Worm (Caenorhabditis elegans) whole organism, early embryonic: ENCODE data around the gene F21F8.5.
A peak's percentile ranks its signal among the peaks of the same experiment; 100 is the strongest.

Experiments used
- B0310.2 ChIP-seq: sonication (generic microtip); optimal IDR thresholded peaks from 2 replicates; lab custom pipeline; 2016; ENCODE audit warnings: mild to moderate bottlenecking, missing genetic modification characterization, missing compliant biosample characterization
- F13C5.2 ChIP-seq: sonication (generic microtip); optimal IDR thresholded peaks from 2 replicates; lab custom pipeline; 2017; ENCODE audit warnings: mild to moderate bottlenecking, missing genetic modification characterization, inconsistent platforms, missing compliant biosample characterization
- aly-1 ChIP-seq: sonication (generic microtip); optimal IDR thresholded peaks from 2 replicates; lab custom pipeline; 2016; ENCODE audit warnings: missing genetic modification characterization, missing compliant biosample characterization
- ama-1 ChIP-seq: fragments of 150-350 bp; optimal IDR thresholded peaks from 2 replicates; lab custom pipeline; 2014
- ceh-13 ChIP-seq: fragments of 200-800 bp; sonication (Bioruptor generic); optimal IDR thresholded peaks from 2 replicates; lab custom pipeline; 2018; ENCODE audit warnings: mild to moderate bottlenecking, missing genetic modification characterization, missing compliant biosample characterization
- ceh-36 ChIP-seq: sonication (generic microtip); optimal IDR thresholded peaks from 2 replicates; lab custom pipeline; 2016; ENCODE audit warnings: missing genetic modification characterization, inconsistent platforms, missing compliant biosample characterization
- ets-7 ChIP-seq: sonication (generic microtip); optimal IDR thresholded peaks from 2 replicates; lab custom pipeline; 2016; ENCODE audit warnings: missing genotype, missing genetic modification characterization, missing compliant biosample characterization
- flt-1 ChIP-seq: fragments of 200-800 bp; sonication (Bioruptor generic); IDR thresholded peaks from 2 replicates; pipeline ENCODE4 v1.3.6; 2022; ENCODE audit warnings: missing genetic modification characterization, missing compliant biosample characterization
- hmbx-1 ChIP-seq: sonication (generic microtip); optimal IDR thresholded peaks from 2 replicates; lab custom pipeline; 2016; ENCODE audit warnings: mild to moderate bottlenecking, missing genetic modification characterization, missing compliant biosample characterization
- hmg-4 ChIP-seq: fragments of 200-800 bp; sonication (Bioruptor generic); optimal IDR thresholded peaks from 2 replicates; lab custom pipeline; 2018; ENCODE audit warnings: mild to moderate bottlenecking, missing genetic modification characterization, missing compliant biosample characterization
- hnd-1 ChIP-seq: sonication (generic microtip); optimal IDR thresholded peaks from 2 replicates; lab custom pipeline; 2016; ENCODE audit warnings: missing genetic modification characterization, missing compliant biosample characterization
- pes-1 ChIP-seq: fragments of 200-800 bp; sonication (Bioruptor generic); IDR thresholded peaks from 2 replicates; pipeline ENCODE4 v1.3.6; 2022; ENCODE audit warnings: missing genetic modification reagents, missing genetic modification characterization, missing compliant biosample characterization
- scrt-1 ChIP-seq: fragments of 200-800 bp; sonication (Bioruptor generic); IDR thresholded peaks from 2 replicates; pipeline ENCODE4 v1.3.6; 2022; ENCODE audit warnings: missing genetic modification characterization, missing compliant biosample characterization
- sea-1 ChIP-seq: fragments of 200-800 bp; sonication (Bioruptor generic); conservative IDR thresholded peaks from 2 replicates; pipeline ENCODE4 v1.3.6; 2022; ENCODE audit warnings: missing genetic modification characterization, missing compliant biosample characterization
- tbx-11 ChIP-seq: fragments of 200-800 bp; sonication (Bioruptor generic); IDR thresholded peaks from 2 replicates; pipeline ENCODE4 v1.3.6; 2022; ENCODE audit warnings: missing genetic modification characterization, missing compliant biosample characterization
- tbx-37 ChIP-seq: fragments of 200-800 bp; sonication (Bioruptor generic); conservative IDR thresholded peaks from 2 replicates; pipeline ENCODE4 v1.3.6; 2022; ENCODE audit warnings: missing genetic modification reagents, missing genetic modification characterization, missing compliant biosample characterization
- tra-4 ChIP-seq: sonication (generic microtip); optimal IDR thresholded peaks from 2 replicates; lab custom pipeline; 2017; ENCODE audit warnings: missing genetic modification characterization, missing compliant biosample characterization

F21F8.5 gene

DNA sequence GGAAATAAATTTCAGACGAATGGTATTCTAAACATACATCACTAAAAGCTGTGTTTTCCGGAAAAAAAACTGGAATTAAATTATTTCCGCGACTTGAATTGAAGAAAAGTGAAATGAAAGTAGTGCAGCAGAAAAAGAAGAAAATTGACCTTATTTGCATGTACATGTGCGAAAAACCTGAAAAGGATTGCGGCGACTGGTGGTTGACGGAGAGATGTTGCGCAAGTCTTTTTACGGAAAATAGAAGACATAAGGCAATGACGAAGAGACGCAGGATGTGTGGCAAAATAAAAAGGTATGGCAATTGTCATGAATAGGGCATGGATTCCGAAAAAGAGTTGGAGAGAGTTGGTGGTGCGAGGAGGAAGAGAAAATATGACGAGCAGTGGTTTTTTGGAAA is 11.2 kb downstream of the F21F8.5 start:
- TF ChIP-seq tbx-37 (GFP tag; lab: Robert Waterston, UW) (no peak), pes-1 (no peak), hmg-4 (GFP tag; lab: Kevin White, UChicago) (no peak), B0310.2 (tag; lab: Kevin White, UChicago) (no peak)

DNA sequence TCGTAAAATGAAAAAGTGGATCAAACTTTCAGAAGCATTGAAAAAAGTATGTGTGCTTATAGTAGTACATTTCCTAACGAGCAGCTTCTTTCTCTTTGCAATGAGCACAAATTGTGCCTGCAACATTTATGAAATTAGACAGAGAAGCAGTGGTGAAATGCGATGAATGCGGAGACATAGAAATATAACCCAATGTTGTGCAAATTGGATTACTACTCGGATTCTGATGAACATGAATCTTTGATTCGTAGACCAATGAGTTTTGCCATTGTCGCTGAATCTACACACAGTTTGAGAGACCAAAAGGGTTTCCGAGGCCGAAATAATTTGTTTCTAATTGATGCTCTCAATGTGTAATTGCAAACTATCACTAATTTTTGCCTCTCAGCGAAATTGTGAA is 12.2 kb downstream of the F21F8.5 start:
- TF ChIP-seq hmbx-1 (tag; lab: Kevin White, UChicago) = no peak
- no peak for TF ChIP-seq ceh-13 (GFP tag; lab: Kevin White, UChicago)
- TF ChIP-seq ama-1 (lab: Kevin White, UChicago) = no peak
- TF ChIP-seq tbx-37 (GFP tag; lab: Robert Waterston, UW) = no peak
- TF ChIP-seq hmg-4 (GFP tag; lab: Kevin White, UChicago) = no peak
- TF ChIP-seq scrt-1 (GFP tag; lab: Robert Waterston, UW) = no peak
- TF ChIP-seq B0310.2 (tag; lab: Kevin White, UChicago) = no peak
- no peak for TF ChIP-seq pes-1
- no peak for TF ChIP-seq flt-1 (GFP tag; lab: Robert Waterston, UW)
- no peak for TF ChIP-seq tra-4 (tag; lab: Kevin White, UChicago)
- TF ChIP-seq ets-7 (tag; lab: Kevin White, UChicago) = no peak
- no peak for TF ChIP-seq tbx-11
- TF ChIP-seq ceh-36 (tag; lab: Kevin White, UChicago) = no peak
- no peak for TF ChIP-seq hnd-1
- no peak for TF ChIP-seq F13C5.2 (tag; lab: Kevin White, UChicago)
- TF ChIP-seq sea-1 (GFP tag; lab: Robert Waterston, UW) = no peak
- TF ChIP-seq aly-1 (tag; lab: Kevin White, UChicago) = no peak

DNA sequence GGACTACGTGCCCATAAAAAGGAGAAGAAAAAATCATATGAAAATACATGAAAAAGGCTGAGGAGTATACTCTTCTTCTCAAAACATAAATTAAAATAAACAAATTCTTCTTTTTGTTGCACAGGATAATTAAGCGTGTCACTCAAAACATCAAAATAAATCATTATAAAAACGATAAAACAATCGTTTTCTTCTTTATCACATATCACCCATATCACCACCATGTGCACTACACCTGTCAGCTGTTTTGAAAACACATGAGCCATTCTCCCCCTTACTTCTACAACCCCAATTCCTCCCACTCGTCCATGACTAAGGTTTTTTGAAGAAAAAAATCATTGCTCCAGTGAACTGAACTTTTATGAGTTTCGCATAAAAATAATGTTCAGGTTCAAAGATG is 13.6 kb downstream of the F21F8.5 start:
- TF ChIP-seq tra-4 (tag; lab: Kevin White, UChicago) (no peak), tbx-37 (GFP tag; lab: Robert Waterston, UW) (no peak), scrt-1 (GFP tag; lab: Robert Waterston, UW) (no peak), aly-1 (tag; lab: Kevin White, UChicago) (no peak), F13C5.2 (tag; lab: Kevin White, UChicago) (no peak), ama-1 (lab: Kevin White, UChicago) (no peak), hmbx-1 (tag; lab: Kevin White, UChicago) (no peak), B0310.2 (tag; lab: Kevin White, UChicago) (no peak), pes-1 (no peak), tbx-11 (no peak), sea-1 (GFP tag; lab: Robert Waterston, UW) (no peak), ets-7 (tag; lab: Kevin White, UChicago) (no peak), hmg-4 (GFP tag; lab: Kevin White, UChicago) (no peak)

DNA sequence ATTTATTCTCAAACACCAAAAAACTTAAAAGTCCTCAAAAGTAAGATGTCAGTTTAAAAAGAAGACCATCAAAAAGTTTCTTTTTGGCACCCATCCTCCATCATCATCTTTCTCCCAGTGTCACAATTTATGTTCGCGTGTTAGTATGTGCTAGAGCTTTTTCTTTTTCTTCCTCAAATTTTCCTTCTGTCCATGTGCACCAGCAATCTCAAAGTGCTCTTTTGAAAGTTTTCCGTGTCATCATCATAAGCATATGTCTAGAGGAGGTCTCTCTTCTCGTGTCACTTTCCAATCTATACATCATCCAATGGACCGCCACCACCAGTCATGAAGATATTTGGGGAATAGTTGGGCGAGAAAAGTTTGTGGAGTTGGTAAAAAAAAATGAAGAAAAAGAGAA is 15.1 kb downstream of the F21F8.5 start:
- TF ChIP-seq ama-1 (lab: Kevin White, UChicago) (no peak), hmbx-1 (tag; lab: Kevin White, UChicago) (no peak), ceh-36 (tag; lab: Kevin White, UChicago) (no peak), B0310.2 (tag; lab: Kevin White, UChicago) (no peak), hnd-1 (no peak), sea-1 (GFP tag; lab: Robert Waterston, UW) (no peak), aly-1 (tag; lab: Kevin White, UChicago) (no peak), ets-7 (tag; lab: Kevin White, UChicago) (no peak), hmg-4 (GFP tag; lab: Kevin White, UChicago) (no peak), pes-1 (no peak), tbx-11 (no peak), scrt-1 (GFP tag; lab: Robert Waterston, UW) (no peak)

DNA sequence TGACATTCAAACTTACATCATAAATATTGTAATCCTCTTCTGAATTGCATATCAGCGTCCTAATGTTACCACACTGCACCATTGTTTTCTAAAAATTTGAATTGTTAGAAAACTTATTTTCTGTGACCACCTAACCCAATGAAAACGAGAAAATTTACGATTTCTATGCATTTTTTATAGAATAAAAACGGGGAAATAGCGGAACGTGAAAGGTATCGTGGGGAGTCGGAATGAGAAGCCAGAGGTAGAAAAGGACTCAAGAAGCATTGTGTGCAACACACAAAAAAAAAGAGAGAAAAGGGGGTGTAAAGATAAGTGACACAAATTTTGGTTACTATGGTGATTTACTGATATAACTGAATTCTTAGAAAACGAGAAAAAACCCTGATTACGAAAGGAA is 15.9 kb downstream of the F21F8.5 start, which contains the start of gene C16D9.6:
TSS of gene C16D9.6 (minus strand) at position 101 of the 400 bp plus-strand sequence.
- TF ChIP-seq B0310.2 (tag; lab: Kevin White, UChicago) = no peak
- TF ChIP-seq F13C5.2 (tag; lab: Kevin White, UChicago) = no peak
- no peak for TF ChIP-seq tra-4 (tag; lab: Kevin White, UChicago)
- TF ChIP-seq aly-1 (tag; lab: Kevin White, UChicago) = no peak
- no peak for TF ChIP-seq flt-1 (GFP tag; lab: Robert Waterston, UW)
- TF ChIP-seq ets-7 (tag; lab: Kevin White, UChicago) = no peak
- no peak for TF ChIP-seq hnd-1
- no peak for TF ChIP-seq hmbx-1 (tag; lab: Kevin White, UChicago)
- TF ChIP-seq ama-1 (lab: Kevin White, UChicago) = no peak
- no peak for TF ChIP-seq sea-1 (GFP tag; lab: Robert Waterston, UW)
- TF ChIP-seq tbx-11 = no peak
- TF ChIP-seq tbx-37 (GFP tag; lab: Robert Waterston, UW) = no peak
- TF ChIP-seq pes-1 = no peak

DNA sequence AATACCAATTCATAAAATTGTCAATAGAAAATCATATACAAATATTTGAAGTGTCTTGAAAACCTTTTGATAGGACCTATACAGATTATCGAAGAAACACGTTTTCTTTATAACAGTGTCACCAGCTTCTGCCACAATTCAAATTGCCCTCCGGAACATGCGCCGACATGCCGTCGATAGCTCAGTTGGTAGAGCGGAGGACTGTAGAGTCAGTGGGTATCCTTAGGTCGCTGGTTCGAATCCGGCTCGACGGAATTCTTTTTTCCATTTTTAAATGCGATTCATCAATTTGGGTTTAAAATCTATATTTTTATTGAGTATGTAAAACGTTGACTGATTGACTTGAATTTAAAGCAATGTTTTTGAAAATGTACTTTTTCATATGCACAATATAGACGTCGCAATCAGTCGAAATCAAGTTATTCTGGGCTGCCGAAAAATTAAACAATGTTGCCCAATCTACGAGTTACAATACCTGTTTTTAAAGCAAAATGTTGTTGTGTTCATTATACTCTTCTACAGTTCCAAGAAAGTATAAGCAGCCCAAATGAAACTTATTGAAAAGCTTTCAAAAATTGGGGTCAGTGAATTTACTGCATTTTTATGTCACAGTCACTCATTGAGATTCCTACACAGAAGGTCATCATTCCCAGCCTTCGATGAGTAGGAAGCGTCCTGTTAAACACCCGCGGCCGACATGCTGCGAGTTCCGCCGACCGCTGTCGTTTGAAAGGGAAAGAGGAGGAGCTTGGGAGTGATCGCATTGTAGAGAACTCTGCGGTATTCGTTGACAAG is 18.6 kb downstream of the F21F8.5 start:
- TF ChIP-seq ama-1 (lab: Kevin White, UChicago) (peak; percentile 48), flt-1 (GFP tag; lab: Robert Waterston, UW) (no peak)

DNA sequence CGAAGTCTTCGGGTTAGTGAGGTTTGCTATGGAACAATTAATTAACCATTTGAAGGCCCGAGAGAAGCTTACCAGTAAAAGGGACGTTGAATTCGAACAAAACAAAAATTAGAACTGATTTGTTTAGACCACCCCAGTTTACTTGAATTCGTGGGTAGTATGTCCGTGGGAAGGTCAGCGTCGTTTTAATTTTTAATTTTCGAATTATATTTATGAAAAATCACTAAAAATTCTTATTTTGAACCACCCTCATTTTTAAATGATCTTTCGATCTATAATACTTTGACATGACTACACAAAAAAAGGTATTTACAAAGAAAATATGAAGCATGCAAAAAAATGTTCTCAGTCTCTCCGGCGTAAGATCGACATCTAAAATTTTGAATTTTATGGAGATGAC is 20.7 kb downstream of the F21F8.5 start, which contains the start of gene C16D9.5:
TSS of gene C16D9.5 (minus strand) at position 101 of the 400 bp plus-strand sequence.
- TF ChIP-seq hmbx-1 (tag; lab: Kevin White, UChicago) (no peak), scrt-1 (GFP tag; lab: Robert Waterston, UW) (no peak), hnd-1 (no peak), hmg-4 (GFP tag; lab: Kevin White, UChicago) (no peak), flt-1 (GFP tag; lab: Robert Waterston, UW) (no peak), aly-1 (tag; lab: Kevin White, UChicago) (no peak), tra-4 (tag; lab: Kevin White, UChicago) (no peak), ceh-36 (tag; lab: Kevin White, UChicago) (no peak), ama-1 (lab: Kevin White, UChicago) (no peak), tbx-37 (GFP tag; lab: Robert Waterston, UW) (no peak), pes-1 (no peak), ets-7 (tag; lab: Kevin White, UChicago) (no peak), tbx-11 (no peak), ceh-13 (GFP tag; lab: Kevin White, UChicago) (no peak), sea-1 (GFP tag; lab: Robert Waterston, UW) (no peak), F13C5.2 (tag; lab: Kevin White, UChicago) (no peak), B0310.2 (tag; lab: Kevin White, UChicago) (no peak)
